Worm (Caenorhabditis elegans) whole organism, young adult: ENCODE measurements around the gene pph-4.1.
"Not testable (repeated sequence)": the region's sequence is repeated elsewhere in the genome, so short reads cannot be mapped to it uniquely, and the experiment has no call there.

Experiments
- D2030.7 ChIP-seq: fragments of 200-800 bp; sonication (Bioruptor generic); IDR thresholded peaks from 2 replicates; pipeline ENCODE4 v1.3.6; 2022; ENCODE audit warnings: missing genetic modification reagents, missing genetic modification characterization, missing compliant biosample characterization
- F33H1.4 ChIP-seq: fragments of 200-800 bp; sonication (Bioruptor generic); IDR thresholded peaks from 2 replicates; pipeline ENCODE4 v1.3.6; 2022; ENCODE audit warnings: missing genetic modification reagents, missing genetic modification characterization, missing compliant biosample characterization
- F49E8.2 ChIP-seq: sonication (generic microtip); optimal IDR thresholded peaks from 3 replicates; lab custom pipeline; 2017; ENCODE audit warnings: missing genetic modification characterization, mild to moderate bottlenecking, missing compliant biosample characterization, antibody characterized with exemption, moderate library complexity; ENCODE audit not compliant: insufficient read depth
- F52B5.7 ChIP-seq: sonication (generic microtip); optimal IDR thresholded peaks from 2 replicates; lab custom pipeline; 2016; ENCODE audit warnings: mild to moderate bottlenecking, missing genetic modification characterization, missing compliant biosample characterization
- K12H6.12 ChIP-seq: fragments of 200-800 bp; sonication (Bioruptor generic); optimal IDR thresholded peaks from 2 replicates; lab custom pipeline; 2018; ENCODE audit warnings: mild to moderate bottlenecking, missing genetic modification characterization, missing compliant biosample characterization
- T07F8.4 ChIP-seq: sonication (generic microtip); optimal IDR thresholded peaks from 2 replicates; lab custom pipeline; 2016; ENCODE audit warnings: mild to moderate bottlenecking, missing genetic modification characterization, moderate library complexity, missing compliant biosample characterization
- T26A5.8 ChIP-seq: sonication (generic microtip); optimal IDR thresholded peaks from 2 replicates; lab custom pipeline; 2016; ENCODE audit warnings: missing genetic modification characterization, missing compliant biosample characterization
- Y53G8AR.9 ChIP-seq: fragments of 200-800 bp; sonication (Bioruptor generic); conservative IDR thresholded peaks from 2 replicates; pipeline ENCODE4 v1.3.6; 2022; ENCODE audit warnings: missing genetic modification reagents, missing genetic modification characterization, missing compliant biosample characterization
- Y56A3A.18 ChIP-seq: fragments of 200-800 bp; sonication (Bioruptor generic); IDR thresholded peaks from 2 replicates; pipeline ENCODE4 v1.3.6; 2022; ENCODE audit warnings: missing genetic modification reagents, missing genetic modification characterization, missing compliant biosample characterization
- Y79H2A.3 ChIP-seq: fragments of 200-800 bp; sonication (Bioruptor generic); conservative IDR thresholded peaks from 2 replicates; pipeline ENCODE4 v1.3.6; 2022; ENCODE audit warnings: missing genetic modification reagents, missing genetic modification characterization, missing compliant biosample characterization
- ZK185.1 ChIP-seq: sonication (generic microtip); optimal IDR thresholded peaks from 2 replicates; lab custom pipeline; 2016; ENCODE audit warnings: mild to moderate bottlenecking, missing genetic modification characterization, missing compliant biosample characterization; ENCODE audit not compliant: poor library complexity, severe bottlenecking
- aptf-2 ChIP-seq: fragments of 200-800 bp; sonication (Bioruptor generic); conservative IDR thresholded peaks from 2 replicates; pipeline ENCODE4 v1.3.6; 2022; ENCODE audit warnings: missing genetic modification reagents, missing genetic modification characterization, missing compliant biosample characterization
- attf-5 ChIP-seq: fragments of 200-800 bp; sonication (Bioruptor generic); optimal IDR thresholded peaks from 2 replicates; lab custom pipeline; 2018; ENCODE audit warnings: mild to moderate bottlenecking, missing genetic modification characterization, missing compliant biosample characterization
- bed-2 ChIP-seq: fragments of 200-800 bp; sonication (Bioruptor generic); IDR thresholded peaks from 2 replicates; pipeline ENCODE4 v1.3.6; 2022; ENCODE audit warnings: missing genetic modification reagents, missing genetic modification characterization, missing compliant biosample characterization
- ceh-91 ChIP-seq: fragments of 200-800 bp; sonication (Bioruptor generic); IDR thresholded peaks from 2 replicates; pipeline ENCODE4 v1.3.6; 2022; ENCODE audit warnings: missing genetic modification reagents, missing genetic modification characterization, missing compliant biosample characterization
- dpl-1 ChIP-seq: fragments of 150-350 bp; optimal IDR thresholded peaks from 2 replicates; lab custom pipeline; 2014; ENCODE audit warnings: missing biosample characterization, missing genetic modification reagents, missing genetic modification characterization
- efl-1 ChIP-seq: fragments of 150-350 bp; optimal IDR thresholded peaks from 2 replicates; lab custom pipeline; 2014; ENCODE audit warnings: missing biosample characterization, missing genetic modification reagents, missing genetic modification characterization
- egrh-3 ChIP-seq: fragments of 200-800 bp; sonication (Bioruptor generic); IDR thresholded peaks from 2 replicates; pipeline ENCODE4 v1.3.6; 2022; ENCODE audit warnings: missing genetic modification reagents, missing genetic modification characterization, missing compliant biosample characterization
- hmg-1.2 ChIP-seq: fragments of 200-800 bp; sonication (Bioruptor generic); IDR thresholded peaks from 2 replicates; pipeline ENCODE4 v1.3.6; 2022; ENCODE audit warnings: missing genetic modification reagents, missing genetic modification characterization, missing compliant biosample characterization
- hsf-1 ChIP-seq: fragments of 200-800 bp; sonication (Bioruptor generic); IDR thresholded peaks from 2 replicates; pipeline ENCODE4 v1.3.6; 2022; ENCODE audit warnings: missing genetic modification reagents, missing genetic modification characterization, missing compliant biosample characterization
- let-607 ChIP-seq, 2 experiments: fragments of 200-800 bp in 1 of 2; sonication (Bioruptor generic) in 1 of 2; sonication (generic microtip) in 1 of 2; optimal IDR thresholded peaks; 2 replicates each; lab custom pipeline; 2016 to 2018; ENCODE audit warnings: mild to moderate bottlenecking in 2 of 2, missing compliant biosample characterization in 2 of 2, missing genetic modification characterization in 2 of 2, moderate library complexity in 2 of 2, missing genotype in 1 of 2
- lin-35 ChIP-seq, 3 experiments: fragments of 150-350 bp in 2 of 3; sonication (generic microtip) in 1 of 3; optimal IDR thresholded peaks; 2 replicates each; lab custom pipeline; 2014 to 2018; ENCODE audit warnings: missing biosample characterization in 3 of 3, missing genetic modification characterization in 3 of 3, missing genetic modification reagents in 3 of 3
- lin-54 ChIP-seq: fragments of 200-800 bp; sonication (Bioruptor generic); optimal IDR thresholded peaks from 2 replicates; lab custom pipeline; 2018; ENCODE audit warnings: mild to moderate bottlenecking, missing genetic modification characterization, missing compliant biosample characterization
- lir-1 ChIP-seq: fragments of 200-800 bp; sonication (Bioruptor generic); conservative IDR thresholded peaks from 2 replicates; pipeline ENCODE4 v1.3.6; 2022; ENCODE audit warnings: missing genetic modification reagents, missing genetic modification characterization, missing compliant biosample characterization
- madf-6 ChIP-seq: fragments of 200-800 bp; sonication (Bioruptor generic); IDR thresholded peaks from 2 replicates; pipeline ENCODE4 v1.3.6; 2022; ENCODE audit warnings: missing genetic modification reagents, missing genetic modification characterization, missing compliant biosample characterization
- madf-8 ChIP-seq: fragments of 200-800 bp; sonication (Bioruptor generic); conservative IDR thresholded peaks from 2 replicates; pipeline ENCODE4 v1.3.6; 2022; ENCODE audit warnings: missing genetic modification reagents, missing genetic modification characterization, missing compliant biosample characterization
- mcd-1 ChIP-seq: fragments of 200-800 bp; sonication (Bioruptor generic); IDR thresholded peaks from 2 replicates; pipeline ENCODE4 v1.3.6; 2022; ENCODE audit warnings: missing genetic modification reagents, missing genetic modification characterization, missing compliant biosample characterization
- mxl-1 ChIP-seq: sonication (generic microtip); optimal IDR thresholded peaks from 2 replicates; lab custom pipeline; 2016; ENCODE audit warnings: missing genetic modification characterization, missing compliant biosample characterization
- nhr-179 ChIP-seq: sonication (generic microtip); optimal IDR thresholded peaks from 2 replicates; lab custom pipeline; 2016; ENCODE audit warnings: mild to moderate bottlenecking, missing genetic modification characterization, missing compliant biosample characterization
- rec-8 ChIP-seq, 2 experiments: sonication (generic microtip); optimal IDR thresholded peaks; 2 replicates each; lab custom pipeline; 2016; ENCODE audit warnings: mild to moderate bottlenecking in 2 of 2, missing genetic modification characterization in 2 of 2, missing genetic modification reagents in 2 of 2, missing genotype in 2 of 2, missing biosample characterization in 1 of 2, missing compliant biosample characterization in 1 of 2, moderate library complexity in 1 of 2
- rpc-1 ChIP-seq, 2 experiments: fragments of 150-350 bp in 1 of 2; sonication (generic microtip) in 1 of 2; optimal IDR thresholded peaks; 2 replicates each; lab custom pipeline; 2014 to 2018; ENCODE audit warnings: missing biosample characterization in 1 of 2, missing genetic modification characterization in 1 of 2, missing genetic modification reagents in 1 of 2, missing genotype in 1 of 2
- sea-2 ChIP-seq: fragments of 200-800 bp; sonication (Bioruptor generic); IDR thresholded peaks from 2 replicates; pipeline ENCODE4 v1.3.6; 2022; ENCODE audit warnings: missing genetic modification characterization, missing compliant biosample characterization
- sptf-2 ChIP-seq: fragments of 200-800 bp; sonication (Bioruptor generic); optimal IDR thresholded peaks from 2 replicates; lab custom pipeline; 2018; ENCODE audit warnings: mild to moderate bottlenecking, missing genetic modification characterization, missing compliant biosample characterization
- tbp1 ChIP-seq: fragments of 200-800 bp; sonication (Bioruptor generic); optimal IDR thresholded peaks from 2 replicates; lab custom pipeline; 2018; ENCODE audit warnings: mild to moderate bottlenecking, missing genetic modification characterization, missing compliant biosample characterization
- tlf-1 ChIP-seq: fragments of 200-800 bp; sonication (Bioruptor generic); optimal IDR thresholded peaks from 2 replicates; lab custom pipeline; 2018; ENCODE audit warnings: mild to moderate bottlenecking, missing genetic modification characterization, missing compliant biosample characterization

The pph-4.1 gene

DNA sequence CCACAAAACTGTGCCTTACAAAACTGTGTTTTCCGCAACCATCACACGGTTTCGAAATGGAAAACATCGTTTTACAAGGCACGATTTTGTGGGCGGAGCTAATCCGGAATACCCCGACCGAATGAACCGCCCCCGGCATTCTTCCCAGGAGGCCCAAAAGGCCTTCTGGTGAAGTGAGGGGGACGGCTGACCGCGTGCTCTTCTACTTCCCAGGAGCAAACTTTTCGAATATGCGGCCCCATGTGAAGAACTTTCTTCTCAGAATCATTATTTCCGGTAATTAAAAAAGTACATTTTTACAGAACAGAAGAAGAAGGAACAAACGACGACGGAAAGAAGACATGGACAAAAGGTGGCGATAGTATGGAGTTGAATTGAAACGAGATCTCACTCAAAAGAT lies 36.2 kb upstream of the pph-4.1 start:
- TF ChIP-seq aptf-2 (GFP tag; lab: Robert Waterston, UW), result peak; percentile 95
- TF ChIP-seq, all 124 proteins: peak for 1; not testable (repeated sequence) for 123

DNA sequence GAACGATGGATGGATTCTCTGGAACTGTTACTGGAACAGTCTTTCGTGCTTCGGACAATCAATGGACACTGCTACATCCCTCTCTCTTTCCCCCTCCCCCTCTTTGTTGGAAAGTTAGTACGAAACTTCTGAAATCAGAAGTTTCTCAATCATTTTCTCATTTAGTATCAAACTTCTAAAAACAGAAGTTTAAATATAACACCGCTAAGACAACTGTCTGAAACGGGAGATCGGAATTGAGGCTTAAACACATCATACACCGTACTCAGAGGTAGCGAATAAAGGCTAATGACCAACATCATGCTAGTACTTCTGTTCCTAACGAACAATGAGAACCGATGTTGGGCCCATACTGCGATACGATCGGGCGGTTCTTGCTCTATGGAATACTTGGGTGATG lies 35.5 kb upstream of the pph-4.1 start, which contains the start of gene Y49E10.30:
TSS of gene Y49E10.30 (plus strand) at position 301 of the 400 bp plus-strand sequence.
- TF ChIP-seq F49E8.2 (tag; lab: Kevin White, UChicago); Y53G8AR.9 (GFP tag; lab: Robert Waterston, UW); rec-8 (tag; optimal IDR thresholded peaks at IDR 0.05; lab: Kevin White, UChicago): not testable (repeated sequence)

DNA sequence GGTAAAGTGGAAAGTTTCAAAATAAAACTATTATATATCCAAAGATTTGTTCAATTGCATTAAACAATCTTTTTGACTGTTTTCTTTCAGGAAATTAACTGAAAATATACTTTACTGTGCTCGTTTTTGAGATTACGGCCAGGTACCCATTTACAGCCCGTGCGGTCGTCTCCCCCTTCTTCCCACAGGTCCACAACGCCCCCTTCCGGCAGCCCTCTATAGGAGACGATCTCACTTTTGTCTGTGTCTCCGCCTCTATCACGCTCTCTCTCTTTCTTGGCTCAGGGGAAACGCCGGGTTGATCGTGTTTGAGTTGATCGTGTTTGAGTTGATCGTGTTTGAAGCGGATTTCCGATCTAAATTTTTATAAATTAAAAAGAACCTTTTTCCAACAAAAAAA lies 34.9 kb upstream of the pph-4.1 start:
- TF ChIP-seq aptf-2 (GFP tag; lab: Robert Waterston, UW), result peak; percentile 91
- TF ChIP-seq, all 124 proteins: peak for 1; not testable (repeated sequence) for 123

ce11 chrIII:12383709-12384108 lies 32.6 kb upstream of the pph-4.1 start, which contains the start of gene Y49E10.4:
Y49E10.4 (minus strand) TSS chrIII:12383809.
- not testable (repeated sequence) for TF ChIP-seq mxl-1, T26A5.8, nhr-179 (tag; lab: Kevin White, UChicago)

ce11 chrIII:12382799-12383198 lies 31.7 kb upstream of the pph-4.1 start:
- peak; percentile 31 for TF ChIP-seq D2030.7
- peak; percentile 50 for TF ChIP-seq hmg-1.2 (GFP tag; lab: Robert Waterston, UW)
- peak; percentile 55; the same call in 1 of the 2 replicates for TF ChIP-seq madf-6 (GFP tag; lab: Robert Waterston, UW)
- TF ChIP-seq F33H1.4 (GFP tag; lab: Robert Waterston, UW), result 0 out of 2 replicates have a peak, but pooled peaks have one; percentile 27
- peak; percentile 83 for TF ChIP-seq mcd-1 (GFP tag; lab: Robert Waterston, UW)
- TF ChIP-seq egrh-3 (GFP tag; lab: Robert Waterston, UW), result 0 out of 2 replicates have a peak, but pooled peaks have one; percentile 12
- TF ChIP-seq ceh-91, result 0 out of 2 replicates have a peak, but pooled peaks have one; percentile 38

DNA sequence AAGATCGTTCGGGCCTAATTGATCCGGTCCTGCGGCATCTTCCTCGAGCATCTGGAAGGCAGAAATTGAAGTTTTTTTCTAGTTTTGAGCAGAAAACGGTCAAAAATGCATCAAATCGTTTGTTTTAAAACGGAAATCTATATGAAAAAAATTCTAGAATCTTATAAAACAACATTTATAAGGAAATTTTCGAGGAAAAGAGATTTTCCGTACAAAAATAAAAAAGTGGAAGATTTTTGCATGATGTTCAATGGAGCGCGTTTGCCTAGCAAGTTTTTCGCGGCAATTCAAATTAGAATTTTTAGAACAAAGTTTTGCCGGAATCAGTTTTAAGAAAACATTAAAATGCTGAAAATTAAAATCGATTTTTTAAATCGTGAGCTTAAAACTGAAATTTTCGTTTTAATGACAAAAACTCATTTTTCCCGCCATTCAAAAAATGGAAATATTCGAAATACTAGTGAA lies 26.1 kb upstream of the pph-4.1 start, which contains the start of gene pph-4.2:
TSS of gene pph-4.2 (minus strand) at position 51 of the 465 bp plus-strand sequence.
- TF ChIP-seq attf-5 (GFP tag; lab: Kevin White, UChicago) (no peak), sptf-2 (GFP tag; lab: Kevin White, UChicago) (no peak), hmg-1.2 (GFP tag; lab: Robert Waterston, UW) (no peak), Y56A3A.18 (no peak), mcd-1 (GFP tag; lab: Robert Waterston, UW) (peak; percentile 84), K12H6.12 (tag; lab: Kevin White, UChicago) (no peak), sea-2 (no peak), F52B5.7 (no peak), rpc-1 (optimal IDR thresholded peaks at IDR 0.05; lab: Kevin White, UChicago) (no peak), rpc-1 (tag; optimal IDR thresholded peaks at IDR 0.05; lab: Kevin White, UChicago) (no peak), efl-1 (GFP tag; lab: Kevin White, UChicago) (peak; percentile 59), lir-1 (no peak), lin-35 (GFP tag; optimal IDR thresholded peaks at IDR 0.05; lab: Kevin White, UChicago) (peak in 1 of 3 experiments; percentile 81), lin-54 (GFP tag; lab: Kevin White, UChicago) (peak; percentile 81), dpl-1 (peak; percentile 41), madf-8 (GFP tag; lab: Robert Waterston, UW) (no peak), let-607 (tag; optimal IDR thresholded peaks at IDR 0.05; lab: Kevin White, UChicago) (no peak), tlf-1 (no peak), Y79H2A.3 (no peak), F33H1.4 (GFP tag; lab: Robert Waterston, UW) (no peak), ceh-91 (no peak), tbp1 (GFP tag; lab: Kevin White, UChicago) (no peak), bed-2 (GFP tag; lab: Robert Waterston, UW) (no peak), madf-6 (GFP tag; lab: Robert Waterston, UW) (no peak), ZK185.1 (tag; lab: Kevin White, UChicago) (no peak), T07F8.4 (tag; lab: Kevin White, UChicago) (no peak), hsf-1 (GFP tag; lab: Robert Waterston, UW) (no peak)
- TF ChIP-seq, all 124 proteins: peak for 5
